Fruit fly (Drosophila melanogaster) whole organism, embryonic: ENCODE data around the gene Edg91.
A peak's percentile ranks its signal among the peaks of the same experiment; 100 is the strongest.

Source experiments
- Asciz ChIP-seq: fragments of 200-800 bp; sonication (Bioruptor generic); optimal IDR thresholded peaks from 2 replicates; lab custom pipeline; 2017; ENCODE audit warnings: missing biosample characterization, mild to moderate bottlenecking, missing genetic modification characterization, missing genetic modification reagents
- CG10431 ChIP-seq: fragments of 200-800 bp; sonication (Bioruptor generic); optimal IDR thresholded peaks from 3 replicates; lab custom pipeline; 2018; ENCODE audit warnings: missing biosample characterization, mild to moderate bottlenecking, missing genetic modification characterization
- CG10654 ChIP-seq: fragments of 200-800 bp; sonication (Bioruptor generic); optimal IDR thresholded peaks from 2 replicates; lab custom pipeline; 2016; ENCODE audit warnings: missing biosample characterization, missing genetic modification characterization
- CG11723 ChIP-seq: fragments of 200-800 bp; sonication (Bioruptor generic); optimal IDR thresholded peaks from 2 replicates; lab custom pipeline; 2017; ENCODE audit warnings: missing biosample characterization, mild to moderate bottlenecking, missing genetic modification characterization
- CG12219 ChIP-seq: fragments of 200-800 bp; sonication (Bioruptor generic); optimal IDR thresholded peaks from 3 replicates; lab custom pipeline; 2018; ENCODE audit warnings: missing biosample characterization, mild to moderate bottlenecking, missing genetic modification characterization
- CG15696 ChIP-seq: fragments of 200-800 bp; sonication (Bioruptor generic); optimal IDR thresholded peaks from 2 replicates; lab custom pipeline; 2019; ENCODE audit warnings: missing biosample characterization, mild to moderate bottlenecking, missing genetic modification characterization, moderate library complexity
- CG17328 ChIP-seq: fragments of 200-800 bp; sonication (Bioruptor generic); IDR thresholded peaks from 2 replicates; pipeline ENCODE4 v1.3.6; 2022; ENCODE audit warnings: missing biosample characterization, missing genetic modification characterization
- CG3065 ChIP-seq: fragments of 200-800 bp; sonication (Bioruptor generic); optimal IDR thresholded peaks from 2 replicates; lab custom pipeline; 2016; ENCODE audit warnings: missing biosample characterization, missing genetic modification characterization
- CG31441 ChIP-seq: fragments of 200-800 bp; sonication (Bioruptor generic); IDR thresholded peaks from 2 replicates; pipeline ENCODE4 v1.3.6; 2022; ENCODE audit warnings: missing biosample characterization, missing genetic modification characterization
- CG4424 ChIP-seq: fragments of 200-800 bp; sonication (Bioruptor generic); optimal IDR thresholded peaks from 3 replicates; lab custom pipeline; 2016; ENCODE audit warnings: missing biosample characterization, missing genetic modification characterization
- CG4617 ChIP-seq: fragments of 200-800 bp; sonication (Bioruptor generic); optimal IDR thresholded peaks from 3 replicates; lab custom pipeline; 2016; ENCODE audit warnings: missing biosample characterization, missing genetic modification characterization, borderline replicate concordance
- CG7271 ChIP-seq: fragments of 200-800 bp; sonication (Bioruptor generic); optimal IDR thresholded peaks from 2 replicates; lab custom pipeline; 2018; ENCODE audit warnings: missing biosample characterization, mild to moderate bottlenecking, missing genetic modification characterization, moderate library complexity
- CG7987 ChIP-seq: fragments of 200-800 bp; sonication (Bioruptor generic); optimal IDR thresholded peaks from 2 replicates; lab custom pipeline; 2018; ENCODE audit warnings: missing biosample characterization, mild to moderate bottlenecking, missing genetic modification characterization, moderate library complexity
- CG9215 ChIP-seq: fragments of 200-800 bp; sonication (Bioruptor generic); IDR thresholded peaks from 2 replicates; pipeline ENCODE4 v1.3.6; 2022; ENCODE audit warnings: missing biosample characterization, missing genetic modification characterization
- CG9876 ChIP-seq: fragments of 200-800 bp; sonication (Bioruptor generic); optimal IDR thresholded peaks from 2 replicates; lab custom pipeline; 2016; ENCODE audit warnings: missing biosample characterization, missing genetic modification characterization
- CG9932 ChIP-seq: fragments of 200-800 bp; sonication (Bioruptor generic); IDR thresholded peaks from 2 replicates; pipeline ENCODE4 v1.3.6; 2022; ENCODE audit warnings: missing biosample characterization, missing genetic modification characterization
- CrebB ChIP-seq: fragments of 200-800 bp; sonication (Bioruptor generic); optimal IDR thresholded peaks from 3 replicates; lab custom pipeline; 2018; ENCODE audit warnings: missing biosample characterization, mild to moderate bottlenecking, missing genetic modification characterization
- Deaf1 ChIP-seq: fragments of 200-800 bp; optimal IDR thresholded peaks from 3 replicates; lab custom pipeline; 2019; ENCODE audit warnings: missing biosample characterization, mild to moderate bottlenecking, missing genetic modification characterization, moderate library complexity
- Dll ChIP-seq: fragments of 200-800 bp; sonication (Bioruptor generic); IDR thresholded peaks from 4 replicates; pipeline ENCODE4 v1.3.6; 2022; ENCODE audit warnings: missing biosample characterization, missing genetic modification characterization; ENCODE audit not compliant: partially characterized antibody
- Fer2 ChIP-seq: fragments of 200-800 bp; sonication (Bioruptor generic); optimal IDR thresholded peaks from 2 replicates; lab custom pipeline; 2018; ENCODE audit warnings: missing biosample characterization, mild to moderate bottlenecking, missing genetic modification characterization, moderate library complexity
- Gug ChIP-seq: fragments of 200-800 bp; sonication (Bioruptor generic); IDR thresholded peaks from 4 replicates; pipeline ENCODE4 v1.3.6; 2022; ENCODE audit warnings: missing biosample characterization, missing genetic modification characterization
- Nf-YA ChIP-seq: fragments of 200-800 bp; sonication (Bioruptor generic); IDR thresholded peaks from 2 replicates; pipeline ENCODE4 v1.3.6; 2022; ENCODE audit warnings: missing biosample characterization, missing genetic modification characterization
- Nf-YC ChIP-seq: fragments of 200-800 bp; optimal IDR thresholded peaks from 3 replicates; lab custom pipeline; 2019; ENCODE audit warnings: missing biosample characterization, mild to moderate bottlenecking, missing genetic modification characterization, moderate library complexity
- Ravus ChIP-seq: fragments of 200-800 bp; sonication (Bioruptor generic); IDR thresholded peaks from 2 replicates; pipeline ENCODE4 v1.3.6; 2022; ENCODE audit warnings: missing biosample characterization, missing genetic modification characterization
- Sin3A ChIP-seq: fragments of >200 bp; optimal IDR thresholded peaks from 2 replicates; lab custom pipeline; 2018
- TFAM ChIP-seq: fragments of 200-800 bp; sonication (Bioruptor generic); optimal IDR thresholded peaks from 2 replicates; lab custom pipeline; 2017; ENCODE audit warnings: missing biosample characterization, missing genetic modification characterization, inconsistent platforms
- Trl ChIP-seq, 3 experiments: fragments of >200 bp in 2 of 3; fragments of 200-800 bp in 1 of 3; sonication (Bioruptor generic) in 1 of 3; optimal IDR thresholded peaks; 2 replicates in 1 of 3; 3 replicates in 2 of 3; lab custom pipeline; 2016 to 2017; ENCODE audit warnings: missing biosample characterization in 1 of 3, missing genetic modification characterization in 1 of 3
- ab ChIP-seq: fragments of 200-800 bp; sonication (Bioruptor generic); optimal IDR thresholded peaks from 2 replicates; lab custom pipeline; 2016; ENCODE audit warnings: missing biosample characterization, missing genetic modification characterization
- amos ChIP-seq: fragments of 200-800 bp; sonication (Bioruptor generic); IDR thresholded peaks from 2 replicates; pipeline ENCODE4 v1.3.6; 2022; ENCODE audit warnings: missing biosample characterization, missing genetic modification characterization; ENCODE audit not compliant: partially characterized antibody
- bbx ChIP-seq: fragments of 200-800 bp; sonication (Bioruptor generic); IDR thresholded peaks from 2 replicates; pipeline ENCODE4 v1.3.6; 2022; ENCODE audit warnings: missing biosample characterization, missing genetic modification characterization; ENCODE audit not compliant: partially characterized antibody
- chn ChIP-seq: fragments of 200-800 bp; sonication (Bioruptor generic); optimal IDR thresholded peaks from 2 replicates; lab custom pipeline; 2016; ENCODE audit warnings: missing biosample characterization, missing genetic modification characterization
- ci ChIP-seq: fragments of 200-800 bp; sonication (Bioruptor generic); IDR thresholded peaks from 3 replicates; pipeline ENCODE4 v1.3.6; 2022; ENCODE audit warnings: missing biosample characterization, missing genetic modification characterization
- crp ChIP-seq, 2 experiments: fragments of 200-800 bp; sonication (Bioruptor generic); optimal IDR thresholded peaks; 2 replicates in 1 of 2; 3 replicates in 1 of 2; lab custom pipeline; 2017; ENCODE audit warnings: missing biosample characterization in 2 of 2, missing genetic modification characterization in 2 of 2, mild to moderate bottlenecking in 1 of 2, moderate library complexity in 1 of 2
- dati ChIP-seq: fragments of 200-800 bp; sonication (Bioruptor generic); IDR thresholded peaks from 2 replicates; pipeline ENCODE4 v1.3.6; 2022; ENCODE audit warnings: missing biosample characterization, missing genetic modification characterization
- dm ChIP-seq: fragments of 200-800 bp; sonication (Bioruptor generic); optimal IDR thresholded peaks from 3 replicates; lab custom pipeline; 2016; ENCODE audit warnings: missing biosample characterization, missing genetic modification characterization
- dysf ChIP-seq: fragments of 200-800 bp; sonication (Bioruptor generic); IDR thresholded peaks from 3 replicates; pipeline ENCODE4 v1.3.6; 2022; ENCODE audit warnings: missing biosample characterization, missing genetic modification characterization
- fd102C ChIP-seq: fragments of 200-800 bp; sonication (Bioruptor generic); optimal IDR thresholded peaks from 2 replicates; lab custom pipeline; 2018; ENCODE audit warnings: missing biosample characterization, mild to moderate bottlenecking, missing genetic modification characterization, moderate library complexity
- hth ChIP-seq: fragments of >200 bp; optimal IDR thresholded peaks from 2 replicates; lab custom pipeline; 2017; ENCODE audit warnings: inconsistent platforms
- insv ChIP-seq, 2 experiments: fragments of 200-800 bp; sonication (Bioruptor generic); optimal IDR thresholded peaks; 3 replicates each; lab custom pipeline; 2016 to 2018; ENCODE audit warnings: missing biosample characterization in 2 of 2, missing genetic modification characterization in 2 of 2
- kay ChIP-seq: fragments of 200-800 bp; sonication (Bioruptor generic); optimal IDR thresholded peaks from 2 replicates; lab custom pipeline; 2016; ENCODE audit warnings: missing biosample characterization, missing genetic modification characterization
- phol ChIP-seq: fragments of 200-800 bp; sonication (Bioruptor generic); optimal IDR thresholded peaks from 3 replicates; lab custom pipeline; 2018; ENCODE audit warnings: missing biosample characterization, mild to moderate bottlenecking, missing genetic modification characterization, moderate library complexity
- prd ChIP-seq, 3 experiments: fragments of >200 bp in 2 of 3; fragments of 200-800 bp in 1 of 3; sonication (Bioruptor generic) in 1 of 3; optimal IDR thresholded peaks in 2 of 3; IDR thresholded peaks in 1 of 3; 2 replicates in 2 of 3; 3 replicates in 1 of 3; pipeline versions ENCODE4 v1.3.6 to Lab custom; 2017 to 2022; ENCODE audit warnings: missing biosample characterization in 1 of 3, missing genetic modification characterization in 1 of 3
- pros ChIP-seq: fragments of 200-800 bp; sonication (Bioruptor generic); optimal IDR thresholded peaks from 3 replicates; lab custom pipeline; 2019; ENCODE audit warnings: missing biosample characterization, mild to moderate bottlenecking, missing genetic modification characterization, moderate library complexity
- ranshi ChIP-seq: fragments of 200-800 bp; sonication (Bioruptor generic); IDR thresholded peaks from 2 replicates; pipeline ENCODE4 v1.3.6; 2022; ENCODE audit warnings: missing biosample characterization, missing genetic modification characterization
- run ChIP-seq: fragments of 200-800 bp; sonication (Bioruptor generic); optimal IDR thresholded peaks from 3 replicates; lab custom pipeline; 2018; ENCODE audit warnings: missing biosample characterization, mild to moderate bottlenecking, missing genetic modification characterization
- sd ChIP-seq: fragments of 200-800 bp; sonication (Bioruptor generic); optimal IDR thresholded peaks from 3 replicates; lab custom pipeline; 2018; ENCODE audit warnings: missing biosample characterization, mild to moderate bottlenecking, missing genetic modification characterization, moderate library complexity
- sim ChIP-seq: fragments of 200-800 bp; sonication (Bioruptor generic); IDR thresholded peaks from 2 replicates; pipeline ENCODE4 v1.3.6; 2022; ENCODE audit warnings: missing biosample characterization, missing genetic modification characterization
- stc ChIP-seq: fragments of 200-800 bp; sonication (Bioruptor generic); IDR thresholded peaks from 2 replicates; pipeline ENCODE4 v1.3.6; 2022; ENCODE audit warnings: missing biosample characterization, missing genetic modification characterization
- zen ChIP-seq: fragments of 200-800 bp; sonication (Bioruptor generic); optimal IDR thresholded peaks from 3 replicates; lab custom pipeline; 2018; ENCODE audit warnings: missing biosample characterization, mild to moderate bottlenecking, missing genetic modification characterization, moderate library complexity
- zfh2 ChIP-seq: fragments of 200-800 bp; sonication (Bioruptor generic); optimal IDR thresholded peaks from 2 replicates; lab custom pipeline; 2016; ENCODE audit warnings: missing biosample characterization, missing genetic modification characterization

Gene Edg91

dm6 chr3R:17655040-17655439 lies 43.7 kb upstream of the Edg91 start (continued):
- TF ChIP-seq CG7271 (tag; lab: Kevin White, UChicago): peak; percentile 93
- TF ChIP-seq CG3065: no peak
- peak; percentile 82 for TF ChIP-seq fd102C (GFP tag; lab: Kevin White, UChicago)
- no peak for TF ChIP-seq chn (GFP tag; lab: Kevin White, UChicago)
- TF ChIP-seq Fer2: no peak
- no peak for TF ChIP-seq dysf (GFP tag; lab: Robert Waterston, UW)
- TF ChIP-seq kay (GFP tag; lab: Kevin White, UChicago): no peak
- TF ChIP-seq Asciz (GFP tag; lab: Kevin White, UChicago): peak; percentile 38
- no peak for TF ChIP-seq stc (GFP tag; lab: Robert Waterston, UW)
- peak; percentile 44 for TF ChIP-seq CrebB (tag; lab: Kevin White, UChicago)
- TF ChIP-seq ci (GFP tag; lab: Robert Waterston, UW): peak; percentile 89
- no peak for TF ChIP-seq dati (GFP tag; lab: Robert Waterston, UW)
- TF ChIP-seq zfh2 (GFP tag; lab: Kevin White, UChicago): no peak
- TF ChIP-seq CG9876: no peak
- TF ChIP-seq TFAM: no peak
- no peak for TF ChIP-seq ab (GFP tag; lab: Kevin White, UChicago)
- no peak for TF ChIP-seq Sin3A (lab: Kevin White, UChicago)
- peak; percentile 50 for TF ChIP-seq phol (tag; lab: Kevin White, UChicago)
- no peak for TF ChIP-seq Nf-YA (GFP tag; lab: Robert Waterston, UW)
- TF ChIP-seq CG31441 (GFP tag; lab: Robert Waterston, UW): 0 out of 2 replicates have a peak, but pooled peaks have one; percentile 18
- no peak for TF ChIP-seq dm
- TF ChIP-seq CG11723 (GFP tag; lab: Kevin White, UChicago): peak; percentile 22
- no peak for TF ChIP-seq Ravus (GFP tag; lab: Robert Waterston, UW)
- no peak for TF ChIP-seq CG4424 (GFP tag; lab: Kevin White, UChicago)
- no peak for TF ChIP-seq run
- TF ChIP-seq sd (tag; lab: Kevin White, UChicago): no peak
- TF ChIP-seq CG17328: peak; percentile 52
- TF ChIP-seq insv (GFP tag; optimal IDR thresholded peaks at IDR 0.05; lab: Kevin White, UChicago): no peak
- TF ChIP-seq CG4617: no peak
- TF ChIP-seq Gug (GFP tag; lab: Robert Waterston, UW): no peak
- no peak for TF ChIP-seq CG7987 (GFP tag; lab: Kevin White, UChicago)
- TF ChIP-seq, all 482 proteins: peak for 102

DNA sequence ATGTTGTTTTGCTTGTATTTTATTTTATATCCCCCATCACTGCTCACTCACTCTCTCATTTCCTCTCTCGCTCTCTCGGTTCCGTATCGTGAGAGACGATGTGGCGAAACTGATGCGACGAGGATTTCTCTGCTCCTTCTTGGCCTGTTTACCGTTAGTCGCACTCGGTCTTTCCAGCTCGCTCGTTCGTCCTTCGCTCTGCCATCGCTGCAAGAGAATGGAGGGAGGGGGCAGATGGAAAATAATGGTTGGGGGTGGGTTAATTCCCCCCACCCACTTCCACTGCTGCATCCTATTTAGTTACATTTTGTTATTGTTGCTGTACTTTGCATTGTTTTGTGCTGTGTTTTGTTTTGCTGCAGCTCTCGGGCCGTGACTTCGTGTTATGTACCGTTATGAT lies 42.6 kb upstream of the Edg91 start:
- TF ChIP-seq Trl (optimal IDR thresholded peaks at IDR 0.05; lab: Kevin White, UChicago) (peak in 1 of 2 experiments; percentile 46), Trl (GFP tag; optimal IDR thresholded peaks at IDR 0.05; lab: Kevin White, UChicago) (no peak), Nf-YC (tag; lab: Kevin White, UChicago) (peak; percentile 13), Deaf1 (peak; percentile 80), pros (GFP tag; lab: Kevin White, UChicago) (peak; percentile 70), CG9876 (no peak), CG15696 (tag; lab: Kevin White, UChicago) (no peak), CG10654 (GFP tag; lab: Kevin White, UChicago) (no peak), CG12219 (no peak)
- TF ChIP-seq, all 482 proteins: peak for 4

DNA sequence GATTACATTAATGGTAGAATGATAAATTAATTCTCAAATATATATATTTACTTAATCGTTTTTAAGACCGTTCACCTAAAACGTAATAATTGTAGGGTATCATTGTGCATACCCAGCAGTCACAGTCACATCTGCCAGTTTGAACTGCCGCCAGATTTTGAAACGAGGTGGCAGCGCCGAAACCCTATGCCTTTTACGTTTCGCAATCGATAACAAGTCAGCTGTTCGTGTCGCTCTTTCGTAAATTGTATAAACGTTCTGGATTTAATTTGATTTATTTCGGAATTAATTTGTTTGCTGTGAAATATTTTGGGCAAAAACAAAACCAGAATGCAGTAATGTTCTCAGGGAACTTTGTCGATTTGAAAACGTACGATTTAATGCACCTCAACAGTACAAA lies 36.1 kb upstream of the Edg91 start, which contains the start of gene CG14322:
Gene CG14322 (plus strand): TSS at position 236 of the 400 bp plus-strand sequence.
- TF ChIP-seq dati (GFP tag; lab: Robert Waterston, UW) (no peak), bbx (no peak), sim (GFP tag; lab: Robert Waterston, UW) (no peak), zen (tag; lab: Kevin White, UChicago) (peak; percentile 15), crp (GFP tag; optimal IDR thresholded peaks at IDR 0.05; lab: Kevin White, UChicago) (peak; percentile 59 to 93), prd (optimal IDR thresholded peaks at IDR 0.05; lab: Kevin White, UChicago) (no peak), prd (GFP tag; IDR thresholded peaks at IDR 0.05; lab: Robert Waterston, UW) (peak; percentile 49; the same call in 2 of the 3 replicates), Dll (GFP tag; lab: Robert Waterston, UW) (peak; percentile 45; the same call in 2 of the 4 replicates), CG9215 (GFP tag; lab: Robert Waterston, UW) (no peak), amos (peak; percentile 24; the same call in 1 of the 2 replicates), ranshi (no peak), hth (lab: Kevin White, UChicago) (no peak), CG9932 (peak; percentile 65), CG10431 (no peak)
